Fruit fly (Drosophila melanogaster): ENCODE measurements around the gene CG15386.

The CG15386 gene

DNA sequence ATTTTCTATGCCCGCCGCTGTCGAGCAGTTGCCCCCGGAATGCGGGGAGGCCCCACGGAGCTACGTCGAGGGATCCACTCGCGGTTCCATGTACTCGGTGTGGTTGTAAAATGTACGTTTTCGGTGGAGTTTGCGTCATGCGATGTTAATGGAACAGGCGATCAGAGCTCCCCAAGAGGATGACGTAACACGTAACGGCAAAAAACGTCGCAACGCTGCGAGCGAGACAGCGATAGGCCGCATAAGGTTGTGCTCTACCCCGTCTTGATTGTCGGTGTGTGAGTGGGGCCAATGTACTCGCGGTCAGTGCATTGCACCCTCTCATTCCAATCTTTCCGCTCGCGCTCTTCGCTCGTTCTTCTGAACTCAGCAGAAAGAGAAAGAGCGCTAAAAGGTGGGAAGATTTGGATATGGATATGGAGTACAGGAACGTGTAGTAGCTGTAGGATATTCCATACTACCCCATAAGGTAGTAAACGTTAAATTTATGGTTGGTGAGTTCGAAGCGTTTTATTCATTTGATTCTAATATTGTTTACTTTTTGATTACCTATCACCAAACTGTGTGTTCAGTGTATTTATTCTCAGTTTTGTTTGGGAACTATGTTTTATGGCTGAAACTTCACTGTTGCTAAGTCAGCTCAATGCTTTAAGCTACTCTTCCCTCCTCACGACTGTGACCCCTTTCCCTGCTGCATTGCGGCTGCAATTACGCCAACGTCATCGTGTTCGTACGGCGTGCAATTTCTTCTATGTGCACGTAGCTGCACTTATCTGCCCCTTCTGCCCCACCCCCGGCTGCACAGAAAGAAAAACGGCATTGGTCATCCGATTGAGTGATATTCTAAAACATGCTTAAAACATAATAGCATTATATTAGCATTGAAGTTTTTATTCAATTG is 16.7 kb downstream of the CG15386 start:
- TF ChIP-seq CG17806 (tag; optimal IDR thresholded peaks at IDR 0.05): peak; percentile 7
- TF ChIP-seq Pif1A (GFP tag; optimal IDR thresholded peaks at IDR 0.05): no peak
- peak; percentile 67 for TF ChIP-seq CG13204 (GFP tag; optimal IDR thresholded peaks at IDR 0.05)
- TF ChIP-seq CG4496 (GFP tag; IDR thresholded peaks at IDR 0.05): no peak
- peak; percentile 100 for TF ChIP-seq EcR (GFP tag; optimal IDR thresholded peaks at IDR 0.05)

DNA sequence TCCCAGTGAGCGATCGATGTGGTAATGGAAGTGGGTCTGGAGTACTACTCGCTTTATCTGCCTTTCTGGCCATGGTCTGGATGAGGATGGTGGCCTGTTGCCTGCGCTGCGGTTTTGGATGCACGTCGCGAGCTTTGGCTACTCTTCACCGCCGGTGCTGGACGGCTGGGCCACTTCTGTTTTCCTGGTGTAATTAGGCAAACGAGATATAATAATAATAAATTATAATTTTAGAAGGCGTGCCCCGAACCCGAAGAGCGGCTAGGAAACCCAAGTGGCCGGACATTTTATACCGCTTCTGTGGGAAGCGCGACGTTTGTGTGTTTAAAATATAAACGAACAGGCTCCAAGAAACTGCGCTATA is 17.6 kb downstream of the CG15386 start:
- TF ChIP-seq CG12605 (GFP tag; IDR thresholded peaks at IDR 0.05) (no peak), gl (tag; optimal IDR thresholded peaks at IDR 0.05) (no peak), EcR (GFP tag; optimal IDR thresholded peaks at IDR 0.05) (no peak), CG4496 (GFP tag; IDR thresholded peaks at IDR 0.05) (no peak), Pif1A (GFP tag; optimal IDR thresholded peaks at IDR 0.05) (no peak), rn (GFP tag; IDR thresholded peaks at IDR 0.05) (no peak), D1 (tag; optimal IDR thresholded peaks at IDR 0.05) (no peak), CG9948 (tag; optimal IDR thresholded peaks at IDR 0.05) (no peak), CG14655 (GFP tag; optimal IDR thresholded peaks at IDR 0.05) (no peak)

dm6 chr2L:2198613-2199432 is 18.2 kb downstream of the CG15386 start:
- TF ChIP-seq CG32121 (GFP tag; IDR thresholded peaks at IDR 0.05) (no peak), rn (GFP tag; IDR thresholded peaks at IDR 0.05) (no peak), CG15710 (tag; optimal IDR thresholded peaks at IDR 0.05) (peak; percentile 94), CG8301 (tag; optimal IDR thresholded peaks at IDR 0.05) (peak; percentile 99), CG34367 (tag; optimal IDR thresholded peaks at IDR 0.05) (peak; percentile 95), D1 (tag; optimal IDR thresholded peaks at IDR 0.05) (peak; percentile 94), CG9948 (tag; optimal IDR thresholded peaks at IDR 0.05) (peak; percentile 98), CG13204 (GFP tag; optimal IDR thresholded peaks at IDR 0.05) (peak; percentile 74), Pif1B (GFP tag; optimal IDR thresholded peaks at IDR 0.05) (peak; percentile 98), Ets98B (GFP tag; IDR thresholded peaks at IDR 0.05) (no peak), CG14655 (GFP tag; optimal IDR thresholded peaks at IDR 0.05) (peak; percentile 100), CG8159 (tag; optimal IDR thresholded peaks at IDR 0.05) (peak; percentile 95), Snoo (tag; optimal IDR thresholded peaks at IDR 0.05) (peak; percentile 98), CG10348 (GFP tag; IDR thresholded peaks at IDR 0.05) (no peak), CG4496 (GFP tag; IDR thresholded peaks at IDR 0.05) (no peak), CG17806 (tag; optimal IDR thresholded peaks at IDR 0.05) (peak; percentile 98), EcR (GFP tag; optimal IDR thresholded peaks at IDR 0.05) (peak; percentile 92), Pif1A (GFP tag; optimal IDR thresholded peaks at IDR 0.05) (peak; percentile 99), fd96Ca (GFP tag; IDR thresholded peaks at IDR 0.05) (no peak), gl (tag; optimal IDR thresholded peaks at IDR 0.05) (peak; percentile 95), CG12605 (GFP tag; IDR thresholded peaks at IDR 0.05) (no peak)

- TF ChIP-seq CG4496 (GFP tag; IDR thresholded peaks at IDR 0.05): no peak
- TF ChIP-seq CG8159 (tag; optimal IDR thresholded peaks at IDR 0.05): no peak
- no peak for TF ChIP-seq CG34367 (tag; optimal IDR thresholded peaks at IDR 0.05)
- TF ChIP-seq gl (tag; optimal IDR thresholded peaks at IDR 0.05): no peak
- no peak for TF ChIP-seq Pif1A (GFP tag; optimal IDR thresholded peaks at IDR 0.05)
- TF ChIP-seq Snoo (tag; optimal IDR thresholded peaks at IDR 0.05): no peak
- TF ChIP-seq Pif1B (GFP tag; optimal IDR thresholded peaks at IDR 0.05): no peak
- no peak for TF ChIP-seq CG13204 (GFP tag; optimal IDR thresholded peaks at IDR 0.05)
- TF ChIP-seq EcR (GFP tag; optimal IDR thresholded peaks at IDR 0.05): no peak
- TF ChIP-seq D1 (tag; optimal IDR thresholded peaks at IDR 0.05): no peak
- TF ChIP-seq CG17806 (tag; optimal IDR thresholded peaks at IDR 0.05): no peak
- TF ChIP-seq CG14655 (GFP tag; optimal IDR thresholded peaks at IDR 0.05): no peak
- no peak for TF ChIP-seq CG10348 (GFP tag; IDR thresholded peaks at IDR 0.05)
- no peak for TF ChIP-seq CG9948 (tag; optimal IDR thresholded peaks at IDR 0.05)
- TF ChIP-seq CG32121 (GFP tag; IDR thresholded peaks at IDR 0.05): no peak
Observed at dm6 chr2L:2198119-2198494, 18.9 kb downstream of the CG15386 start.

- TF ChIP-seq CG14655 (GFP tag; optimal IDR thresholded peaks at IDR 0.05): peak; percentile 28
- no peak for TF ChIP-seq CG15710 (tag; optimal IDR thresholded peaks at IDR 0.05)
- no peak for TF ChIP-seq CG17806 (tag; optimal IDR thresholded peaks at IDR 0.05)
Observed at dm6 chr2L:2197475-2198118, 19.4 kb downstream of the CG15386 start, which contains the start of gene COX7AL2. Gene COX7AL2 (minus strand): TSS chr2L:2197912.
